Worm (Caenorhabditis elegans) whole organism, L4/young adult: Measurements from ENCODE around the gene C12D5.4.

Experiments used
- W03F9.2 ChIP-seq: fragments of 150-350 bp; optimal IDR thresholded peaks from 2 replicates; lab custom pipeline; 2014; ENCODE audit warnings: missing biosample characterization, missing genetic modification characterization
- dao-5 ChIP-seq: sonication (generic microtip); optimal IDR thresholded peaks from 2 replicates; lab custom pipeline; 2016; ENCODE audit warnings: missing genotype, missing genetic modification characterization, moderate library complexity, missing compliant biosample characterization
- him-1 ChIP-seq: sonication (generic microtip); optimal IDR thresholded peaks from 2 replicates; lab custom pipeline; 2016; ENCODE audit warnings: missing genotype, missing genetic modification reagents, missing genetic modification characterization, missing compliant biosample characterization

DNA sequence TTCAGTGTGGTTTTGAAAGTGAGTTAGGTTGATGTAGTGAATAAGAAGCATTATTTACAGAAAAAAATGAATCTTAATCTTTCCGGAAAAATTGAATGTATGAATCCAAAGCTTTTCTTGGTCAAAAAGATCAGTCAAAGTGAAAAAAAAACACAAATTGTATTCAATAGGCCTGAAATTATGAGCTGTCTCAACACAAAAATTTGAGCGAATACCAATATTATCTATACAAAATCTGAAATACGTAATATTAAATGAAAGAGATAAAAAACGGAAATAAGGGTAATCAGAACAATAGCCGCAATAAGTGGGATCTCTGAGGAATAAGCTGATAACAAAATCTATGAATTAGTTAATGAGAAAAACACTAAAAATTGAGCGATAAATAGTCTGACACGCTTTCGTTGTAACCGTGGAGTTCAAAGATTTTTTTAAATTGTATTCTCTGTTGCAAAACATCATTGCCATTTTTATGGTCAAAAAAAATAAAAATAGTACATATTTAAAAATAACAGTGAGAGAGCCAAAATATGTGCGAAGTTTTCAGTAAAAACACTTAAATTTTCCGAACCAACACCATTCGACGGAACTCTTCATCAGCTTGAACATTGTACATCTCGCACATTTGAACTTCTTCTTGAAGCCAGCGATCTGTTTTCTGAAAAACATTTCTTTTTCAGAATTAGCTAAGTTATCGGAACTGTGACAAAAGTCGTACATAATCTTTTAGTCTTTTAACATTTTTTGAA lies 11.7 kb downstream of the C12D5.4 start, which contains the start of gene sre-11:
- TF ChIP-seq him-1 (tag; lab: Kevin White, UChicago) (no peak), dao-5 (no peak), W03F9.2 (tag; lab: Kevin White, UChicago) (no peak)
